Fruit fly (Drosophila melanogaster) whole organism, embryonic: ENCODE results near the gene Cnep1r2.
A peak's percentile ranks its signal among the peaks of the same experiment; 100 is the strongest.

Source experiments
- Bgb ChIP-seq: fragments of 200-800 bp; sonication (Bioruptor generic); IDR thresholded peaks from 2 replicates; pipeline ENCODE4 v1.3.6; 2022; ENCODE audit warnings: missing biosample characterization, missing genetic modification characterization; ENCODE audit not compliant: partially characterized antibody
- CG1024 ChIP-seq: fragments of 200-800 bp; sonication (Bioruptor generic); IDR thresholded peaks from 2 replicates; pipeline ENCODE4 v1.3.6; 2022; ENCODE audit warnings: missing biosample characterization, missing genetic modification characterization
- CG10267 ChIP-seq: fragments of 200-800 bp; sonication (Bioruptor generic); optimal IDR thresholded peaks from 2 replicates; lab custom pipeline; 2018; ENCODE audit warnings: missing biosample characterization, mild to moderate bottlenecking, missing genetic modification characterization, moderate library complexity
- CG10366 ChIP-seq: fragments of 200-800 bp; sonication (Bioruptor generic); IDR thresholded peaks from 2 replicates; pipeline ENCODE4 v1.3.6; 2022; ENCODE audit warnings: missing biosample characterization, missing genetic modification characterization
- CG10565 ChIP-seq: fragments of 200-800 bp; sonication (Bioruptor generic); optimal IDR thresholded peaks from 3 replicates; lab custom pipeline; 2016; ENCODE audit warnings: missing biosample characterization, mild to moderate bottlenecking, missing genetic modification characterization
- CG11723 ChIP-seq: fragments of 200-800 bp; sonication (Bioruptor generic); optimal IDR thresholded peaks from 2 replicates; lab custom pipeline; 2017; ENCODE audit warnings: missing biosample characterization, mild to moderate bottlenecking, missing genetic modification characterization
- CG12236 ChIP-seq: fragments of 200-800 bp; sonication (Bioruptor generic); optimal IDR thresholded peaks from 2 replicates; lab custom pipeline; 2016; ENCODE audit warnings: missing biosample characterization, missing genetic modification characterization
- CG1233 ChIP-seq: fragments of 200-800 bp; sonication (Bioruptor generic); optimal IDR thresholded peaks from 4 replicates; lab custom pipeline; 2018; ENCODE audit warnings: missing biosample characterization, mild to moderate bottlenecking, missing genetic modification characterization
- CG13287 ChIP-seq: fragments of 200-800 bp; sonication (Bioruptor generic); IDR thresholded peaks from 2 replicates; pipeline ENCODE4 v1.3.6; 2022; ENCODE audit warnings: missing biosample characterization, missing genetic modification characterization; ENCODE audit not compliant: partially characterized antibody
- CG14710 ChIP-seq: fragments of 200-800 bp; sonication (Bioruptor generic); optimal IDR thresholded peaks from 3 replicates; lab custom pipeline; 2019; ENCODE audit warnings: missing biosample characterization, mild to moderate bottlenecking, missing genetic modification characterization, moderate library complexity
- CG18011 ChIP-seq: fragments of 200-800 bp; sonication (Bioruptor generic); optimal IDR thresholded peaks from 2 replicates; lab custom pipeline; 2017; ENCODE audit warnings: missing biosample characterization, missing genetic modification characterization, mild to moderate bottlenecking, moderate library complexity, missing genotype
- CG18619 ChIP-seq: fragments of 200-800 bp; sonication (Bioruptor generic); optimal IDR thresholded peaks from 3 replicates; lab custom pipeline; 2017; ENCODE audit warnings: missing biosample characterization, mild to moderate bottlenecking, missing genetic modification characterization
- CG2875 ChIP-seq: fragments of 200-800 bp; sonication (Bioruptor generic); optimal IDR thresholded peaks from 2 replicates; lab custom pipeline; 2017; ENCODE audit warnings: missing biosample characterization, mild to moderate bottlenecking, missing genetic modification characterization, missing genetic modification reagents
- CG30431 ChIP-seq: fragments of 200-800 bp; sonication (Bioruptor generic); optimal IDR thresholded peaks from 2 replicates; lab custom pipeline; 2017; ENCODE audit warnings: missing biosample characterization, missing genetic modification characterization
- CG3281 ChIP-seq: fragments of 200-800 bp; sonication (Bioruptor generic); optimal IDR thresholded peaks from 3 replicates; lab custom pipeline; 2017; ENCODE audit warnings: missing biosample characterization, mild to moderate bottlenecking, missing genetic modification characterization
- CG3407 ChIP-seq: fragments of 200-800 bp; sonication (Bioruptor generic); optimal IDR thresholded peaks from 2 replicates; lab custom pipeline; 2018; ENCODE audit warnings: missing biosample characterization, mild to moderate bottlenecking, missing genetic modification characterization
- CG4360 ChIP-seq: fragments of 200-800 bp; sonication (Bioruptor generic); IDR thresholded peaks from 2 replicates; pipeline ENCODE4 v1.3.6; 2022; ENCODE audit warnings: missing biosample characterization, missing genetic modification characterization
- CG4617 ChIP-seq: fragments of 200-800 bp; sonication (Bioruptor generic); optimal IDR thresholded peaks from 3 replicates; lab custom pipeline; 2016; ENCODE audit warnings: missing biosample characterization, missing genetic modification characterization, borderline replicate concordance
- CG5953 ChIP-seq: fragments of 200-800 bp; sonication (Bioruptor generic); IDR thresholded peaks from 2 replicates; pipeline ENCODE4 v1.3.6; 2022; ENCODE audit warnings: missing biosample characterization, missing genetic modification characterization
- CG7839 ChIP-seq: fragments of 200-800 bp; sonication (Bioruptor generic); optimal IDR thresholded peaks from 3 replicates; lab custom pipeline; 2018; ENCODE audit warnings: missing biosample characterization, mild to moderate bottlenecking, missing genetic modification characterization, moderate library complexity
- CG9932 ChIP-seq: fragments of 200-800 bp; sonication (Bioruptor generic); IDR thresholded peaks from 2 replicates; pipeline ENCODE4 v1.3.6; 2022; ENCODE audit warnings: missing biosample characterization, missing genetic modification characterization
- Dek ChIP-seq: fragments of 200-800 bp; sonication (Bioruptor generic); optimal IDR thresholded peaks from 3 replicates; lab custom pipeline; 2019; ENCODE audit warnings: missing biosample characterization, mild to moderate bottlenecking, missing genetic modification characterization, moderate library complexity
- Dref ChIP-seq: fragments of 200-800 bp; sonication (Bioruptor generic); IDR thresholded peaks from 2 replicates; pipeline ENCODE4 v1.3.6; 2022; ENCODE audit warnings: missing biosample characterization, missing genetic modification characterization
- H15 ChIP-seq: fragments of 200-800 bp; sonication (Bioruptor generic); IDR thresholded peaks from 3 replicates; pipeline ENCODE4 v1.3.6; 2022; ENCODE audit warnings: missing biosample characterization, missing genetic modification characterization
- NC2β ChIP-seq: fragments of 200-800 bp; sonication (Bioruptor generic); optimal IDR thresholded peaks from 2 replicates; lab custom pipeline; 2016; ENCODE audit warnings: missing biosample characterization, missing genetic modification characterization
- Nf-YA ChIP-seq: fragments of 200-800 bp; sonication (Bioruptor generic); IDR thresholded peaks from 2 replicates; pipeline ENCODE4 v1.3.6; 2022; ENCODE audit warnings: missing biosample characterization, missing genetic modification characterization
- NfI ChIP-seq: fragments of 200-800 bp; sonication (Bioruptor generic); optimal IDR thresholded peaks from 3 replicates; lab custom pipeline; 2018; ENCODE audit warnings: missing biosample characterization, mild to moderate bottlenecking, missing genetic modification characterization, moderate library complexity
- Poxn ChIP-seq: fragments of 200-800 bp; sonication (Bioruptor generic); IDR thresholded peaks from 2 replicates; pipeline ENCODE4 v1.3.6; 2022; ENCODE audit warnings: missing biosample characterization, missing genetic modification characterization
- Scr ChIP-seq: fragments of 200-800 bp; sonication (Bioruptor generic); IDR thresholded peaks from 2 replicates; pipeline ENCODE4 v1.3.6; 2022; ENCODE audit warnings: missing biosample characterization, missing genetic modification characterization; ENCODE audit not compliant: partially characterized antibody
- Xbp1 ChIP-seq: fragments of 200-800 bp; sonication (Bioruptor generic); optimal IDR thresholded peaks from 3 replicates; lab custom pipeline; 2016; ENCODE audit warnings: missing biosample characterization, mild to moderate bottlenecking, missing genetic modification characterization
- caup ChIP-seq: fragments of 200-800 bp; sonication (Bioruptor generic); optimal IDR thresholded peaks from 3 replicates; lab custom pipeline; 2017; ENCODE audit warnings: missing biosample characterization, mild to moderate bottlenecking, missing genetic modification characterization, moderate library complexity; ENCODE audit not compliant: severe bottlenecking
- corto ChIP-seq: fragments of 200-800 bp; sonication (Bioruptor generic); optimal IDR thresholded peaks from 2 replicates; lab custom pipeline; 2016; ENCODE audit warnings: missing biosample characterization, mild to moderate bottlenecking, missing genetic modification characterization, moderate library complexity
- emc ChIP-seq: fragments of 200-800 bp; sonication (Bioruptor generic); optimal IDR thresholded peaks from 2 replicates; lab custom pipeline; 2016; ENCODE audit warnings: missing biosample characterization, missing genetic modification characterization
- en ChIP-seq: fragments of 200-800 bp; sonication (Bioruptor generic); optimal IDR thresholded peaks from 2 replicates; lab custom pipeline; 2016; ENCODE audit warnings: missing biosample characterization, missing genetic modification characterization
- ewg ChIP-seq: fragments of 200-800 bp; sonication (Bioruptor generic); optimal IDR thresholded peaks from 3 replicates; lab custom pipeline; 2017; ENCODE audit warnings: mild to moderate bottlenecking, missing biosample characterization, missing genetic modification reagents, missing genetic modification characterization
- eyg ChIP-seq: fragments of 200-800 bp; sonication (Bioruptor generic); optimal IDR thresholded peaks from 3 replicates; lab custom pipeline; 2016; ENCODE audit warnings: missing biosample characterization, missing genetic modification characterization
- lilli ChIP-seq: fragments of 200-800 bp; sonication (Bioruptor generic); optimal IDR thresholded peaks from 3 replicates; lab custom pipeline; 2016; ENCODE audit warnings: missing biosample characterization, missing genetic modification characterization
- lmd ChIP-seq: fragments of 200-800 bp; sonication (Bioruptor generic); IDR thresholded peaks from 2 replicates; pipeline ENCODE4 v1.3.6; 2022; ENCODE audit warnings: missing biosample characterization, missing genetic modification characterization
- org-1 ChIP-seq: fragments of 200-800 bp; sonication (Bioruptor generic); optimal IDR thresholded peaks from 2 replicates; lab custom pipeline; 2017; ENCODE audit warnings: missing biosample characterization, missing genetic modification characterization
- pan ChIP-seq, 4 experiments: fragments of >200 bp in 3 of 4; fragments of 200-800 bp in 1 of 4; sonication (Bioruptor generic) in 1 of 4; optimal IDR thresholded peaks in 3 of 4; IDR thresholded peaks in 1 of 4; 2 replicates each; pipeline versions ENCODE4 v1.3.6 to Lab custom; 2017 to 2022; ENCODE audit warnings: missing biosample characterization in 2 of 4, missing genetic modification characterization in 2 of 4, mixed read lengths in 1 of 4
- row ChIP-seq: fragments of 200-800 bp; sonication (Bioruptor generic); IDR thresholded peaks from 3 replicates; pipeline ENCODE4 v1.3.6; 2022; ENCODE audit warnings: missing biosample characterization, missing genetic modification characterization
- run ChIP-seq: fragments of 200-800 bp; sonication (Bioruptor generic); optimal IDR thresholded peaks from 3 replicates; lab custom pipeline; 2018; ENCODE audit warnings: missing biosample characterization, mild to moderate bottlenecking, missing genetic modification characterization
- sima ChIP-seq: fragments of 200-800 bp; sonication (Bioruptor generic); optimal IDR thresholded peaks from 2 replicates; lab custom pipeline; 2016; ENCODE audit warnings: missing biosample characterization, missing genetic modification characterization
- slou ChIP-seq: fragments of 200-800 bp; sonication (Bioruptor generic); optimal IDR thresholded peaks from 3 replicates; lab custom pipeline; 2016; ENCODE audit warnings: missing biosample characterization, missing genetic modification characterization
- sna ChIP-seq: fragments of 200-800 bp; sonication (Bioruptor generic); IDR thresholded peaks from 2 replicates; pipeline ENCODE4 v1.3.6; 2022; ENCODE audit warnings: missing biosample characterization, missing genetic modification characterization; ENCODE audit not compliant: partially characterized antibody
- stc ChIP-seq: fragments of 200-800 bp; sonication (Bioruptor generic); IDR thresholded peaks from 2 replicates; pipeline ENCODE4 v1.3.6; 2022; ENCODE audit warnings: missing biosample characterization, missing genetic modification characterization
- vvl ChIP-seq: fragments of 200-800 bp; sonication (Bioruptor generic); IDR thresholded peaks from 2 replicates; pipeline ENCODE4 v1.3.6; 2022; ENCODE audit warnings: missing biosample characterization, missing genetic modification characterization
- wdn ChIP-seq: fragments of 200-800 bp; sonication (Bioruptor generic); IDR thresholded peaks from 2 replicates; pipeline ENCODE4 v1.3.6; 2022; ENCODE audit warnings: missing biosample characterization, missing genetic modification characterization
- zfh1 ChIP-seq: fragments of 200-800 bp; sonication (Bioruptor generic); IDR thresholded peaks from 3 replicates; pipeline ENCODE4 v1.3.6; 2022; ENCODE audit warnings: missing biosample characterization, missing genetic modification characterization

Cnep1r2 gene

DNA sequence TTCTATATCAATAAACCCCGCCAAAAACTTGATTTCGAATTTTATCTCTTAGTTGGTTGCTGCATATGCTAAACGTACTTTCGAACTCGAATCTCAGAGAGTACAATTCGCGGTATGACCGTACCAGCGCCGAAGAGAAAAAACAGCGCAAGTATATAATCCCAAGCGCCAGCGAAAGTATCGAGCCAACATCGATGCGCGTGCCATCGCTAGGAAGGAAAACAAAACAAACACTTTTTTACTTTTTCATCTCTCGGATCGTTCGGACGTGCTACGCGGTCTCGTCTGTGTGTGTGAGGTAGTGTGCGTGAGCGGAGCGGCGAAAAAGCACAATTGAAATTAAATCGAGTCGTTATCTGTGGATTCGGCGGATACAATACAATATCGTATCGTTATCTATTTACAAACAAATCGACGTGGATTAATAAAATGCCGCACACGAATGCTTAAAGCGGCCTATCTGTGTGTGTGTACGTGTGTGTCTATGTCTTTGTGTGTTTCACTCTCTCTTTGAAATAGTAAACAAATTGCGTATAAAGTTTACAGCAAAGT, 26.6 kb downstream of the Cnep1r2 start, which contains the start of gene simj (continued):
- TF ChIP-seq sima (GFP tag; lab: Kevin White, UChicago) (peak; percentile 8), CG1024 (GFP tag; lab: Robert Waterston, UW) (no peak), CG11723 (GFP tag; lab: Kevin White, UChicago) (peak; percentile 12), run (tag; lab: Kevin White, UChicago) (peak; percentile 45), Scr (GFP tag; lab: Robert Waterston, UW) (peak; percentile 87), ewg (peak; percentile 67), eyg (GFP tag; lab: Kevin White, UChicago) (peak; percentile 28), NC2β (peak; percentile 52), CG12236 (GFP tag; lab: Kevin White, UChicago) (peak; percentile 21), Nf-YA (GFP tag; lab: Robert Waterston, UW) (no peak), Dek (tag; lab: Kevin White, UChicago) (peak; percentile 65), CG13287 (GFP tag; lab: Robert Waterston, UW) (peak; percentile 88), CG18619 (no peak), lilli (GFP tag; lab: Kevin White, UChicago) (peak; percentile 66), CG30431 (GFP tag; lab: Kevin White, UChicago) (no peak), vvl (GFP tag; lab: Robert Waterston, UW) (peak; percentile 77), sna (GFP tag; lab: Robert Waterston, UW) (peak; percentile 81), wdn (GFP tag; lab: Robert Waterston, UW) (no peak; the same call in 1 of the 2 replicates), CG10267 (tag; lab: Kevin White, UChicago) (peak; percentile 78), CG9932 (GFP tag; lab: Robert Waterston, UW) (peak; percentile 71), CG1233 (GFP tag; lab: Kevin White, UChicago) (peak; percentile 63), slou (GFP tag; lab: Kevin White, UChicago) (no peak), CG7839 (tag; lab: Kevin White, UChicago) (peak; percentile 11), CG10565 (GFP tag; lab: Kevin White, UChicago) (no peak), Poxn (GFP tag; lab: Robert Waterston, UW) (no peak), CG4360 (GFP tag; lab: Robert Waterston, UW) (0 out of 2 replicates have a peak, but pooled peaks have one; percentile 23), CG4617 (GFP tag; lab: Kevin White, UChicago) (peak; percentile 50), CG3407 (GFP tag; lab: Kevin White, UChicago) (no peak), Bgb (GFP tag; lab: Robert Waterston, UW) (peak; percentile 94), pan (optimal IDR thresholded peaks at IDR 0.05; lab: Kevin White, UChicago) (no peak), pan (GFP tag; optimal IDR thresholded peaks at IDR 0.05 in 1 of 2, IDR thresholded peaks at IDR 0.05 in 1 of 2) (peak in 1 of 2 experiments; percentile 27), row (GFP tag; lab: Robert Waterston, UW) (peak; percentile 68), zfh1 (GFP tag; lab: Robert Waterston, UW) (peak; percentile 69; the same call in 2 of the 3 replicates), emc (GFP tag; lab: Kevin White, UChicago) (no peak), stc (no peak; the same call in 1 of the 2 replicates), org-1 (no peak), H15 (no peak), en (GFP tag; lab: Kevin White, UChicago) (no peak), CG10366 (GFP tag; lab: Robert Waterston, UW) (no peak), Xbp1 (GFP tag; lab: Kevin White, UChicago) (peak; percentile 49), CG18011 (no peak), CG14710 (tag; lab: Kevin White, UChicago) (peak; percentile 62), CG2875 (GFP tag; lab: Kevin White, UChicago) (peak; percentile 17), Dref (GFP tag; lab: Robert Waterston, UW) (no peak; the same call in none of the 2 replicates), CG3281 (GFP tag; lab: Kevin White, UChicago) (peak; percentile 23), CG5953 (GFP tag; lab: Robert Waterston, UW) (no peak), NfI (GFP tag; lab: Kevin White, UChicago) (peak; percentile 57), caup (GFP tag; lab: Kevin White, UChicago) (peak; percentile 65), lmd (GFP tag; lab: Robert Waterston, UW) (no peak), corto (GFP tag; lab: Kevin White, UChicago) (peak; percentile 2)
